ENCODE assay signal across 3 fruit fly cellular contexts in genomic region chr3L:9745393-9745792, dm6.
TF ChIP-seq lines count a peak whose summit lies in the region.

No protein-coding gene starts in this region.

- no peak for TF ChIP-seq CTCF in whole organism, embryonic (GFP tag; optimal IDR thresholded peaks at IDR 0.05; lab: Kevin White, UChicago)

TF ChIP-seq in whole organism, embryonic, 481 proteins besides CTCF, POLR2A, EP300 and RAD21:
- TF ChIP-seq Ptx1 (GFP tag; IDR thresholded peaks at IDR 0.05; lab: Robert Waterston, UW) (no peak), gt (GFP tag; IDR thresholded peaks at IDR 0.05; lab: Robert Waterston, UW) (no peak), hth (optimal IDR thresholded peaks at IDR 0.05; lab: Kevin White, UChicago) (no peak), CG12744 (GFP tag; optimal IDR thresholded peaks at IDR 0.05; lab: Kevin White, UChicago) (no peak), CG32532 (GFP tag; IDR thresholded peaks at IDR 0.05; lab: Robert Waterston, UW) (no peak), bowl (GFP tag; IDR thresholded peaks at IDR 0.05; lab: Robert Waterston, UW) (no peak), sisA (GFP tag; IDR thresholded peaks at IDR 0.05; lab: Robert Waterston, UW) (no peak), CG7963 (GFP tag; IDR thresholded peaks at IDR 0.05; lab: Robert Waterston, UW; ENCODE audit: partially characterized antibody) (no peak), Sin3A (optimal IDR thresholded peaks at IDR 0.05; lab: Kevin White, UChicago) (no peak), Drgx (GFP tag; IDR thresholded peaks at IDR 0.05; lab: Robert Waterston, UW) (peak; percentile 79), bsh (GFP tag; optimal IDR thresholded peaks at IDR 0.05; lab: Kevin White, UChicago) (peak; percentile 8 to 9), slp2 (GFP tag; optimal IDR thresholded peaks at IDR 0.05; lab: Kevin White, UChicago) (no peak), Fer1 (GFP tag; optimal IDR thresholded peaks at IDR 0.05; lab: Kevin White, UChicago) (no peak), CG33213 (GFP tag; optimal IDR thresholded peaks at IDR 0.05; lab: Kevin White, UChicago) (no peak), danr (GFP tag; IDR thresholded peaks at IDR 0.05; lab: Robert Waterston, UW) (no peak), C15 (GFP tag; IDR thresholded peaks at IDR 0.05; lab: Robert Waterston, UW) (no peak), sens (GFP tag; lab: Kevin White, UChicago) (peak; percentile 66), Blimp-1 (GFP tag; optimal IDR thresholded peaks at IDR 0.05; lab: Kevin White, UChicago) (peak; percentile 11), Med (GFP tag; lab: Kevin White, UChicago) (no peak), CG9609 (GFP tag; optimal IDR thresholded peaks at IDR 0.05; lab: Kevin White, UChicago) (no peak), zfh2 (GFP tag; optimal IDR thresholded peaks at IDR 0.05; lab: Kevin White, UChicago) (no peak), CG8359 (GFP tag; optimal IDR thresholded peaks at IDR 0.05; lab: Kevin White, UChicago; ENCODE audit: borderline replicate concordance) (no peak), exex (tag; optimal IDR thresholded peaks at IDR 0.05; lab: Kevin White, UChicago) (no peak), CG6654 (GFP tag; optimal IDR thresholded peaks at IDR 0.05; lab: Kevin White, UChicago) (no peak), CG8924 (tag; optimal IDR thresholded peaks at IDR 0.05; lab: Kevin White, UChicago) (no peak), Hsf (GFP tag; optimal IDR thresholded peaks at IDR 0.05; lab: Kevin White, UChicago) (no peak), CG2712 (tag; optimal IDR thresholded peaks at IDR 0.05; lab: Kevin White, UChicago) (peak; percentile 31)

TF ChIP-seq in whole organism, prepupa, 60 proteins besides CTCF, POLR2A, EP300 and RAD21 (continues in another document):
- TF ChIP-seq cyc (GFP tag; optimal IDR thresholded peaks at IDR 0.05; lab: Kevin White, UChicago), result no peak
- peak; percentile 70 for TF ChIP-seq Eip78C (GFP tag; lab: Kevin White, UChicago)
- peak; percentile 90 for TF ChIP-seq CG8119 (GFP tag; IDR thresholded peaks at IDR 0.05; lab: Robert Waterston, UW)
- peak; percentile 68 for TF ChIP-seq CG4318 (GFP tag; optimal IDR thresholded peaks at IDR 0.05; lab: Kevin White, UChicago)
- TF ChIP-seq CG11294 (GFP tag; IDR thresholded peaks at IDR 0.05; lab: Robert Waterston, UW), result peak; percentile 63; the same call in 1 of the 2 replicates
- TF ChIP-seq Sox102F (GFP tag; optimal IDR thresholded peaks at IDR 0.05; lab: Kevin White, UChicago), result no peak
- TF ChIP-seq Ets96B (tag; optimal IDR thresholded peaks at IDR 0.05; lab: Kevin White, UChicago), result peak; percentile 32
- peak; percentile 26 for TF ChIP-seq CG3919 (GFP tag; optimal IDR thresholded peaks at IDR 0.05; lab: Kevin White, UChicago)
- no peak for TF ChIP-seq CG8319 (GFP tag; optimal IDR thresholded peaks at IDR 0.05; lab: Kevin White, UChicago)
- TF ChIP-seq spab (GFP tag; optimal IDR thresholded peaks at IDR 0.05; lab: Kevin White, UChicago), result no peak
- no peak for TF ChIP-seq CG8632 (GFP tag; optimal IDR thresholded peaks at IDR 0.05; lab: Kevin White, UChicago)
- peak; percentile 27 for TF ChIP-seq net (GFP tag; optimal IDR thresholded peaks at IDR 0.05; lab: Kevin White, UChicago)
- no peak for TF ChIP-seq fkh (GFP tag; optimal IDR thresholded peaks at IDR 0.05; lab: Kevin White, UChicago)
- TF ChIP-seq CG10631 (GFP tag; optimal IDR thresholded peaks at IDR 0.05; lab: Kevin White, UChicago), result peak; percentile 69
- no peak for TF ChIP-seq Smox (GFP tag; optimal IDR thresholded peaks at IDR 0.05; lab: Kevin White, UChicago)
- TF ChIP-seq CG31627 (GFP tag; optimal IDR thresholded peaks at IDR 0.05; lab: Kevin White, UChicago), result no peak
- no peak for TF ChIP-seq Hr39 (GFP tag; optimal IDR thresholded peaks at IDR 0.05; lab: Kevin White, UChicago)
- TF ChIP-seq CG3032 (tag; optimal IDR thresholded peaks at IDR 0.05; lab: Kevin White, UChicago), result peak; percentile 33
- no peak for TF ChIP-seq Sox15 (GFP tag; optimal IDR thresholded peaks at IDR 0.05; lab: Kevin White, UChicago)
- TF ChIP-seq CG6276 (GFP tag; optimal IDR thresholded peaks at IDR 0.05; lab: Kevin White, UChicago), result peak; percentile 80
- no peak for TF ChIP-seq svp (GFP tag; lab: Kevin White, UChicago)
- TF ChIP-seq CG1621 (tag; optimal IDR thresholded peaks at IDR 0.05; lab: Kevin White, UChicago), result no peak
- TF ChIP-seq Hr4 (GFP tag; optimal IDR thresholded peaks at IDR 0.05; lab: Kevin White, UChicago), result peak; percentile 63
- no peak for TF ChIP-seq CG6792 (GFP tag; optimal IDR thresholded peaks at IDR 0.05; lab: Kevin White, UChicago)
- peak; percentile 22 for TF ChIP-seq acj6 (GFP tag; optimal IDR thresholded peaks at IDR 0.05; lab: Kevin White, UChicago)
- no peak for TF ChIP-seq CG9139 (GFP tag; optimal IDR thresholded peaks at IDR 0.05; lab: Kevin White, UChicago)
- TF ChIP-seq CG11762 (GFP tag; optimal IDR thresholded peaks at IDR 0.05; lab: Kevin White, UChicago; ENCODE audit: insufficient read depth), result no peak
- TF ChIP-seq eg (GFP tag; IDR thresholded peaks at IDR 0.05; lab: Robert Waterston, UW), result peak; percentile 86
- peak; percentile 59 for TF ChIP-seq achi (GFP tag; optimal IDR thresholded peaks at IDR 0.05; lab: Kevin White, UChicago)
- no peak for TF ChIP-seq Eip75B (GFP tag; optimal IDR thresholded peaks at IDR 0.05; lab: Kevin White, UChicago)
- TF ChIP-seq Hr38 (GFP tag; optimal IDR thresholded peaks at IDR 0.05; lab: Kevin White, UChicago), result no peak
- no peak for TF ChIP-seq CG10669 (GFP tag; optimal IDR thresholded peaks at IDR 0.05; lab: Kevin White, UChicago)
- no peak for TF ChIP-seq CG7368 (GFP tag; optimal IDR thresholded peaks at IDR 0.05; lab: Kevin White, UChicago)
- TF ChIP-seq dac (GFP tag; optimal IDR thresholded peaks at IDR 0.05; lab: Kevin White, UChicago), result peak; percentile 52
- TF ChIP-seq fd59A (GFP tag; optimal IDR thresholded peaks at IDR 0.05; lab: Kevin White, UChicago), result no peak
- no peak for TF ChIP-seq esn (GFP tag; optimal IDR thresholded peaks at IDR 0.05; lab: Kevin White, UChicago)
- peak; percentile 20 for TF ChIP-seq Sox14 (GFP tag; optimal IDR thresholded peaks at IDR 0.05; lab: Kevin White, UChicago)

TF ChIP-seq in whole organism, pupa, 21 proteins besides CTCF, POLR2A, EP300 and RAD21:
- no peak for TF ChIP-seq CG13204 (GFP tag; optimal IDR thresholded peaks at IDR 0.05; lab: Kevin White, UChicago)
- peak; percentile 89 for TF ChIP-seq CG14655 (GFP tag; optimal IDR thresholded peaks at IDR 0.05; lab: Kevin White, UChicago)
- 0 out of 3 replicates have a peak, but pooled peaks have one; percentile 45 for TF ChIP-seq fd96Ca (GFP tag; IDR thresholded peaks at IDR 0.05; lab: Robert Waterston, UW)
- TF ChIP-seq Snoo (tag; optimal IDR thresholded peaks at IDR 0.05; lab: Kevin White, UChicago), result no peak
- TF ChIP-seq CG12605 (GFP tag; IDR thresholded peaks at IDR 0.05; lab: Robert Waterston, UW), result peak; percentile 65
- TF ChIP-seq CG8301 (tag; optimal IDR thresholded peaks at IDR 0.05; lab: Kevin White, UChicago), result peak; percentile 92
- peak; percentile 24 for TF ChIP-seq CG8159 (tag; optimal IDR thresholded peaks at IDR 0.05; lab: Kevin White, UChicago)
- TF ChIP-seq CG9948 (tag; optimal IDR thresholded peaks at IDR 0.05; lab: Kevin White, UChicago), result peak; percentile 45
- peak; percentile 73; the same call in 2 of the 3 replicates for TF ChIP-seq CG4496 (GFP tag; IDR thresholded peaks at IDR 0.05; lab: Robert Waterston, UW)
- TF ChIP-seq rn (GFP tag; IDR thresholded peaks at IDR 0.05; lab: Robert Waterston, UW), result 0 out of 2 replicates have a peak, but pooled peaks have one; percentile 35
- peak; percentile 22 for TF ChIP-seq CG15710 (tag; optimal IDR thresholded peaks at IDR 0.05; lab: Kevin White, UChicago)
- no peak for TF ChIP-seq EcR (GFP tag; optimal IDR thresholded peaks at IDR 0.05; lab: Kevin White, UChicago)
- peak; percentile 43 for TF ChIP-seq CG17806 (tag; optimal IDR thresholded peaks at IDR 0.05; lab: Kevin White, UChicago)
- peak; percentile 80 for TF ChIP-seq Ets98B (GFP tag; IDR thresholded peaks at IDR 0.05; lab: Robert Waterston, UW)
- TF ChIP-seq D1 (tag; optimal IDR thresholded peaks at IDR 0.05; lab: Kevin White, UChicago), result no peak
- TF ChIP-seq gl (tag; optimal IDR thresholded peaks at IDR 0.05; lab: Kevin White, UChicago), result no peak
- TF ChIP-seq Pif1A (GFP tag; optimal IDR thresholded peaks at IDR 0.05; lab: Kevin White, UChicago), result peak; percentile 11
- TF ChIP-seq Pif1B (GFP tag; optimal IDR thresholded peaks at IDR 0.05; lab: Kevin White, UChicago), result peak; percentile 13
- peak; percentile 65 for TF ChIP-seq CG32121 (GFP tag; IDR thresholded peaks at IDR 0.05; lab: Robert Waterston, UW)
- TF ChIP-seq CG34367 (tag; optimal IDR thresholded peaks at IDR 0.05; lab: Kevin White, UChicago), result peak; percentile 9

Comparison
In these comparisons a context has a peak if more than half of its experiments do, and no peak if none do; other contexts are left out.
1. Of the 7 proteins assayed by ChIP-seq in both whole organism, embryonic and whole organism, prepupa: peak only in whole organism, embryonic: Blimp-1; only in whole organism, prepupa: CG16779, Gug and Lpt; in both: none; in neither: 3.